Worm (Caenorhabditis elegans): Measurements from ENCODE around the gene spl-2.

Gene spl-2

DNA sequence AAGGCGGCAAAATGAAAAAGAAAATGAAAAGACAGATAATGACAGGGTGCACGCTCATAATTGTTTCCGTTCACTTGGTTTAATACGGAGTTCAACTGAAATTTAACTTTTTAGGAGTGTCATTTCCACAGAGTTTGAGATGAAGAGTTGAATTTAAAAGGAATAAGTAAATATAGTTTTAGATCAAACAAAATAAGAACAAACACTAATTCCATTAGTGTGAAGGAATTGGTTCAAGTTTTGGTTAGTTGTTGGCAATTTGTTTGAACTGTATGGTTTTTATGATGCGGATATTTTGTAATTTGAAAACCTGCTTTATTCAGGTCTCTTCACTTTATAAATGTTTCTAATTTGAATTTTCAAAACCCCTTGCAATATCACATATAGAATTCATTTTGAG is 10.0 kb upstream of the spl-2 start, which contains the start of gene B0222.15:
Gene B0222.15 (minus strand): TSS at position 101 of the 400 bp plus-strand sequence.
- TF ChIP-seq zip-8 (tag; optimal IDR thresholded peaks at IDR 0.05): no peak
- no peak for TF ChIP-seq lin-13 (tag; optimal IDR thresholded peaks at IDR 0.05)

DNA sequence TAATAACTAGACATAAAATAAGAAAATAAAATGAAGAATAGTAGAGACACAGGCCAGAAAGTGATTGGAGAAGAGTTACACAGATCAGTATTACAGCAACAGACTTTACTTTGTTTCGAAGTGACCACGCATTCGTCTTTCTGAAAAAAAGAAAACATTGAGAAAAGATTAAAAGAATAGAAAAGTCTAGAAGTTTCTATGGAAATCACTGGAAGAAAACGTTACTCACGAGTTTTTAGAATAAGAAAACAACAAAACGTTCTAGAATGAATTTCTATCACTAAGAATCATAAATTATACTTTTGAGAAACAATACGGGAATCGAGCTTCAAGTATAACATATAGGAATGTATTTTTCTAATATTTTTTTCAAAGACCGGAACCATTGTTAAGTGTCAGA is 8.9 kb upstream of the spl-2 start:
- no peak for TF ChIP-seq zip-8 (tag; optimal IDR thresholded peaks at IDR 0.05)
- TF ChIP-seq M03D4.4 (tag; optimal IDR thresholded peaks at IDR 0.05): no peak
- no peak for TF ChIP-seq nhr-2 (tag; optimal IDR thresholded peaks at IDR 0.05)
- TF ChIP-seq unc-39 (tag; optimal IDR thresholded peaks at IDR 0.05): no peak
- no peak for TF ChIP-seq mep-1 (tag; optimal IDR thresholded peaks at IDR 0.05)
- no peak for TF ChIP-seq lin-32 (GFP tag; optimal IDR thresholded peaks at IDR 0.05)
- no peak for TF ChIP-seq nhr-76 (tag; optimal IDR thresholded peaks at IDR 0.05)
- TF ChIP-seq bed-3 (GFP tag; optimal IDR thresholded peaks at IDR 0.05): no peak
- no peak for TF ChIP-seq ceh-83 (GFP tag; optimal IDR thresholded peaks at IDR 0.05)
- no peak for TF ChIP-seq lin-13 (tag; optimal IDR thresholded peaks at IDR 0.05)

ce11 chrV:9154772-9155171 is 8.1 kb upstream of the spl-2 start, which contains the start of gene B0222.5:
Gene B0222.5, minus strand, starts transcription at chrV:9154872.
- TF ChIP-seq blmp-1 (tag; optimal IDR thresholded peaks at IDR 0.05) (no peak), ces-1 (GFP tag; optimal IDR thresholded peaks at IDR 0.05) (no peak), cnd-1 (tag; optimal IDR thresholded peaks at IDR 0.05) (no peak), mab-5 (tag; optimal IDR thresholded peaks at IDR 0.05) (no peak)

- no peak for TF ChIP-seq ceh-39 (tag; optimal IDR thresholded peaks at IDR 0.05)
- TF ChIP-seq ztf-11 (tag; optimal IDR thresholded peaks at IDR 0.05): no peak
- TF ChIP-seq ham-2 (GFP tag; optimal IDR thresholded peaks at IDR 0.05): no peak
- no peak for TF ChIP-seq drap-1 (GFP tag; optimal IDR thresholded peaks at IDR 0.05)
- no peak for TF ChIP-seq elt-1 (tag; optimal IDR thresholded peaks at IDR 0.05; ENCODE audit: borderline replicate concordance, insufficient read depth)
- TF ChIP-seq blmp-1 (tag; optimal IDR thresholded peaks at IDR 0.05): no peak
- TF ChIP-seq cnd-1 (tag; optimal IDR thresholded peaks at IDR 0.05): no peak
- no peak for TF ChIP-seq nhr-12 (tag; optimal IDR thresholded peaks at IDR 0.05)
- TF ChIP-seq elt-3 (tag; optimal IDR thresholded peaks at IDR 0.05): no peak
- no peak for TF ChIP-seq lsy-2 (tag; optimal IDR thresholded peaks at IDR 0.05)
Measured at ce11 chrV:9152339-9152738, 5.6 kb upstream of the spl-2 start.

DNA sequence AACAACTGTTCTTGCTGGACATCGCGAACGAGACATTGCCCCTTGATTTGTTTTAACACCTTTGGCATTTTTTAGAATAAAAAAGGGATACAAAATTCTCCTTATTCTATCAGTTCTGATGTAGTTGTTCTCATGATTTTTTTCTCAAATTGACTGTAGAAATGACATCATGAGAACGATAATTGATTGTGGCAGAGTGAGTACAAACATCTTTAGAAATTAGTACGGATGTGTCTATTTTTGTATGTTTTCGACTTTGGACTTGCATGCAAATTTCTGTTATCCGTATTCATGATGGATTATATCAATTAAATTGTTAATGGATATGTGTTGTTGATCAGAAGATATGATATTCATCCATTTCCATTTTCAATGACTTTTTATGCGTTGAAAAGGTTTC is 1.5 kb upstream of the spl-2 start:
- TF ChIP-seq unc-39 (tag; optimal IDR thresholded peaks at IDR 0.05) (no peak), nhr-2 (tag; optimal IDR thresholded peaks at IDR 0.05) (no peak), ces-1 (GFP tag; optimal IDR thresholded peaks at IDR 0.05) (no peak), sem-2 (GFP tag; optimal IDR thresholded peaks at IDR 0.05) (no peak), cnd-1 (tag; optimal IDR thresholded peaks at IDR 0.05) (no peak), ceh-83 (GFP tag; optimal IDR thresholded peaks at IDR 0.05) (no peak)

DNA sequence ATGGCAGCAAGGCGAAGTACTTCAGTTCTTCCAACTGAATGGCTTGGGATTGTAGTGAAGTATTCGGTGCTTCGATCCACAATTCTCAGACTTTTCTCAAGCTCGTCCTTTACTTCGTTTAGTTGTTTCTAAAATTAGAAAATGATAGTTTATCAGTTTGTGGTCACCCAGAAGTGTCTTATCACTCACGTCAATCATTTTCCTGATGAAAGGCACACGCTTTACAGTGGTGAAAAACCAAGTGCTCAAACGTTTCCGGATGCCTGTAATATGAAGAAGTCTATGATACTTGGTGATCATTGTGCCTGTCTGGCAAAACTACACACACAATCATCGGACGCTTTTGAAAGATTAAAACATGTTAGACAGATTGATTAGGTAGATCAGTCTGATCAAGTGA is 503 bp downstream of the spl-2 start:
- no peak for TF ChIP-seq M03D4.4 (tag; optimal IDR thresholded peaks at IDR 0.05)
- no peak for TF ChIP-seq hlh-1 (tag; optimal IDR thresholded peaks at IDR 0.05)
- no peak for TF ChIP-seq elt-1 (tag; optimal IDR thresholded peaks at IDR 0.05; ENCODE audit: borderline replicate concordance, insufficient read depth)
- no peak for TF ChIP-seq ztf-11 (tag; optimal IDR thresholded peaks at IDR 0.05)

- no peak for TF ChIP-seq pha-4 (tag; optimal IDR thresholded peaks at IDR 0.05)
- no peak for TF ChIP-seq unc-120 (tag; optimal IDR thresholded peaks at IDR 0.05; ENCODE audit: poor library complexity, severe bottlenecking)
Measured at ce11 chrV:9143896-9144295, 2.8 kb downstream of the spl-2 start.

ce11 chrV:9141297-9141696 is 5.4 kb downstream of the spl-2 start, which contains the start of gene pitr-3:
Gene pitr-3, minus strand, starts transcription at chrV:9141397.
- TF ChIP-seq mab-5 (tag; optimal IDR thresholded peaks at IDR 0.05) (no peak), mep-1 (tag; optimal IDR thresholded peaks at IDR 0.05) (no peak), sem-2 (GFP tag; optimal IDR thresholded peaks at IDR 0.05) (no peak), nhr-12 (tag; optimal IDR thresholded peaks at IDR 0.05) (no peak), nhr-76 (tag; optimal IDR thresholded peaks at IDR 0.05) (no peak), bed-3 (GFP tag; optimal IDR thresholded peaks at IDR 0.05) (no peak), lin-13 (tag; optimal IDR thresholded peaks at IDR 0.05) (no peak), M03D4.4 (tag; optimal IDR thresholded peaks at IDR 0.05) (no peak), drap-1 (GFP tag; optimal IDR thresholded peaks at IDR 0.05) (no peak)
